Fruit fly (Drosophila melanogaster): ENCODE results near the gene prt.

dm6 chr3R:23711195-23711594, 12.4 kb upstream of the prt start, which contains the start of gene CG10300:
- TF ChIP-seq EcR (GFP tag; optimal IDR thresholded peaks at IDR 0.05): no peak
- TF ChIP-seq pan (optimal IDR thresholded peaks at IDR 0.05): no peak
- no peak for TF ChIP-seq psq (optimal IDR thresholded peaks at IDR 0.05)
- no peak for TF ChIP-seq usp (GFP tag; optimal IDR thresholded peaks at IDR 0.05)
- no peak for TF ChIP-seq CG8478 (optimal IDR thresholded peaks at IDR 0.05)
- TF ChIP-seq Dll (optimal IDR thresholded peaks at IDR 0.05): no peak

Data from whole organism.